Fruit fly (Drosophila melanogaster) whole organism, embryonic: ENCODE measurements around the gene CG10011.

Experiments used
- Awh ChIP-seq: fragments of 200-800 bp; sonication (Bioruptor generic); IDR thresholded peaks from 2 replicates; pipeline ENCODE4, ENCODE4 v1.3.6; 2022; ENCODE audit warnings: missing biosample characterization, missing genetic modification characterization
- CG10274 ChIP-seq: fragments of 200-800 bp; sonication (Bioruptor generic); optimal IDR thresholded peaks from 3 replicates; lab custom pipeline; 2017; ENCODE audit warnings: missing biosample characterization, mild to moderate bottlenecking, missing genetic modification characterization
- CG10654 ChIP-seq: fragments of 200-800 bp; sonication (Bioruptor generic); optimal IDR thresholded peaks from 2 replicates; lab custom pipeline; 2016; ENCODE audit warnings: missing biosample characterization, missing genetic modification characterization
- CG12236 ChIP-seq: fragments of 200-800 bp; sonication (Bioruptor generic); optimal IDR thresholded peaks from 2 replicates; lab custom pipeline; 2016; ENCODE audit warnings: missing biosample characterization, missing genetic modification characterization
- CG12744 ChIP-seq: fragments of 200-800 bp; sonication (Bioruptor generic); optimal IDR thresholded peaks from 2 replicates; lab custom pipeline; 2016; ENCODE audit warnings: missing biosample characterization, missing genetic modification characterization
- CG13424 ChIP-seq: fragments of 200-800 bp; sonication (Bioruptor generic); optimal IDR thresholded peaks from 2 replicates; lab custom pipeline; 2019; ENCODE audit warnings: missing biosample characterization, mild to moderate bottlenecking, missing genetic modification characterization, moderate library complexity
- CG13624 ChIP-seq: fragments of 200-800 bp; sonication (Bioruptor generic); optimal IDR thresholded peaks from 2 replicates; lab custom pipeline; 2016; ENCODE audit warnings: missing biosample characterization, missing genetic modification characterization
- CG14441 ChIP-seq: fragments of 200-800 bp; sonication (Bioruptor generic); IDR thresholded peaks from 2 replicates; pipeline ENCODE4 v1.3.6; 2022; ENCODE audit warnings: missing biosample characterization, missing genetic modification characterization
- CG17328 ChIP-seq: fragments of 200-800 bp; sonication (Bioruptor generic); IDR thresholded peaks from 2 replicates; pipeline ENCODE4 v1.3.6; 2022; ENCODE audit warnings: missing biosample characterization, missing genetic modification characterization
- CG17568 ChIP-seq: fragments of 200-800 bp; sonication (Bioruptor generic); optimal IDR thresholded peaks from 2 replicates; lab custom pipeline; 2018; ENCODE audit warnings: missing biosample characterization, mild to moderate bottlenecking, missing genetic modification characterization, moderate library complexity
- CG17802 ChIP-seq: fragments of 200-800 bp; sonication (Bioruptor generic); optimal IDR thresholded peaks from 2 replicates; lab custom pipeline; 2018; ENCODE audit warnings: missing biosample characterization, mild to moderate bottlenecking, missing genetic modification characterization, moderate library complexity
- CG1792 ChIP-seq: fragments of 200-800 bp; sonication (Bioruptor generic); optimal IDR thresholded peaks from 2 replicates; lab custom pipeline; 2016; ENCODE audit warnings: missing biosample characterization, missing genetic modification characterization
- CG18262 ChIP-seq: fragments of 200-800 bp; optimal IDR thresholded peaks from 3 replicates; lab custom pipeline; 2019; ENCODE audit warnings: missing biosample characterization, mild to moderate bottlenecking, missing genetic modification characterization, moderate library complexity
- CG1832 ChIP-seq: fragments of 200-800 bp; sonication (Bioruptor generic); optimal IDR thresholded peaks from 2 replicates; lab custom pipeline; 2017; ENCODE audit warnings: missing biosample characterization, mild to moderate bottlenecking, missing genetic modification characterization, inconsistent platforms
- CG33213 ChIP-seq: fragments of 200-800 bp; sonication (Bioruptor generic); optimal IDR thresholded peaks from 3 replicates; lab custom pipeline; 2016; ENCODE audit warnings: missing biosample characterization, missing genetic modification characterization
- CG4360 ChIP-seq: fragments of 200-800 bp; sonication (Bioruptor generic); IDR thresholded peaks from 2 replicates; pipeline ENCODE4 v1.3.6; 2022; ENCODE audit warnings: missing biosample characterization, missing genetic modification characterization
- CG5180 ChIP-seq: fragments of 200-800 bp; sonication (Bioruptor generic); optimal IDR thresholded peaks from 3 replicates; lab custom pipeline; 2017; ENCODE audit warnings: missing biosample characterization, missing genetic modification characterization, mild to moderate bottlenecking, moderate library complexity, missing genetic modification reagents
- CG7839 ChIP-seq: fragments of 200-800 bp; sonication (Bioruptor generic); optimal IDR thresholded peaks from 3 replicates; lab custom pipeline; 2018; ENCODE audit warnings: missing biosample characterization, mild to moderate bottlenecking, missing genetic modification characterization, moderate library complexity
- CG8089 ChIP-seq: fragments of 200-800 bp; sonication (Bioruptor generic); optimal IDR thresholded peaks from 3 replicates; lab custom pipeline; 2016; ENCODE audit warnings: missing biosample characterization, missing genetic modification characterization
- CG9609 ChIP-seq: fragments of 200-800 bp; sonication (Bioruptor generic); optimal IDR thresholded peaks from 3 replicates; lab custom pipeline; 2016; ENCODE audit warnings: missing biosample characterization, missing genetic modification characterization
- CrebB ChIP-seq: fragments of 200-800 bp; sonication (Bioruptor generic); optimal IDR thresholded peaks from 3 replicates; lab custom pipeline; 2018; ENCODE audit warnings: missing biosample characterization, mild to moderate bottlenecking, missing genetic modification characterization
- Dfd ChIP-seq, 2 experiments: fragments of >200 bp; optimal IDR thresholded peaks; 2 replicates each; lab custom pipeline; 2017; ENCODE audit warnings: missing biosample characterization in 2 of 2, missing genetic modification characterization in 2 of 2
- Fer2 ChIP-seq: fragments of 200-800 bp; sonication (Bioruptor generic); optimal IDR thresholded peaks from 2 replicates; lab custom pipeline; 2018; ENCODE audit warnings: missing biosample characterization, mild to moderate bottlenecking, missing genetic modification characterization, moderate library complexity
- HLHmδ ChIP-seq: fragments of 200-800 bp; sonication (Bioruptor generic); optimal IDR thresholded peaks from 2 replicates; lab custom pipeline; 2018; ENCODE audit warnings: missing biosample characterization, mild to moderate bottlenecking, missing genetic modification characterization, moderate library complexity
- Hsf ChIP-seq: fragments of 200-800 bp; sonication (Bioruptor generic); optimal IDR thresholded peaks from 3 replicates; lab custom pipeline; 2016; ENCODE audit warnings: missing biosample characterization, missing genetic modification characterization
- Meics ChIP-seq: fragments of 200-800 bp; sonication (Bioruptor generic); optimal IDR thresholded peaks from 2 replicates; lab custom pipeline; 2017; ENCODE audit warnings: missing biosample characterization, mild to moderate bottlenecking, missing genetic modification characterization
- Mrtf ChIP-seq: fragments of 200-800 bp; sonication (Bioruptor generic); IDR thresholded peaks from 3 replicates; pipeline ENCODE4 v1.3.6; 2022; ENCODE audit warnings: missing biosample characterization, missing genetic modification characterization
- Ptx1 ChIP-seq: fragments of 200-800 bp; sonication (Bioruptor generic); IDR thresholded peaks from 2 replicates; pipeline ENCODE4 v1.3.6; 2022; ENCODE audit warnings: missing biosample characterization, missing genetic modification characterization
- Scr ChIP-seq: fragments of 200-800 bp; sonication (Bioruptor generic); IDR thresholded peaks from 2 replicates; pipeline ENCODE4 v1.3.6; 2022; ENCODE audit warnings: missing biosample characterization, missing genetic modification characterization; ENCODE audit not compliant: partially characterized antibody
- Sox100B ChIP-seq: fragments of 200-800 bp; sonication (Bioruptor generic); optimal IDR thresholded peaks from 3 replicates; lab custom pipeline; 2018; ENCODE audit warnings: missing biosample characterization, mild to moderate bottlenecking, missing genetic modification characterization
- Ssrp ChIP-seq: fragments of 200-800 bp; sonication (Bioruptor generic); optimal IDR thresholded peaks from 2 replicates; lab custom pipeline; 2018; ENCODE audit warnings: missing biosample characterization, mild to moderate bottlenecking, missing genetic modification characterization, moderate library complexity
- btn ChIP-seq: fragments of 200-800 bp; sonication (Bioruptor generic); optimal IDR thresholded peaks from 2 replicates; lab custom pipeline; 2016; ENCODE audit warnings: missing biosample characterization, missing genetic modification characterization
- chif ChIP-seq, 2 experiments: fragments of 200-800 bp; sonication (Bioruptor generic); optimal IDR thresholded peaks; 3 replicates each; lab custom pipeline; 2016; ENCODE audit warnings: missing biosample characterization in 2 of 2, missing genetic modification characterization in 2 of 2
- chm ChIP-seq: fragments of 200-800 bp; sonication (Bioruptor generic); IDR thresholded peaks from 2 replicates; pipeline ENCODE4 v1.3.6; 2022; ENCODE audit warnings: missing biosample characterization, missing genetic modification characterization
- esg ChIP-seq: fragments of 200-800 bp; sonication (Bioruptor generic); conservative IDR thresholded peaks from 2 replicates; pipeline ENCODE4 v1.3.6; 2022; ENCODE audit warnings: missing biosample characterization, missing genetic modification characterization
- fd3F ChIP-seq: fragments of 200-800 bp; sonication (Bioruptor generic); optimal IDR thresholded peaks from 2 replicates; lab custom pipeline; 2018; ENCODE audit warnings: missing biosample characterization, mild to moderate bottlenecking, missing genetic modification characterization, moderate library complexity
- fd64A ChIP-seq: fragments of 200-800 bp; sonication (Bioruptor generic); optimal IDR thresholded peaks from 3 replicates; lab custom pipeline; 2018; ENCODE audit warnings: missing biosample characterization, mild to moderate bottlenecking, missing genetic modification characterization
- fd96Cb ChIP-seq: fragments of 200-800 bp; sonication (Bioruptor generic); optimal IDR thresholded peaks from 2 replicates; lab custom pipeline; 2018; ENCODE audit warnings: missing biosample characterization, mild to moderate bottlenecking, missing genetic modification characterization, moderate library complexity
- gfzf ChIP-seq: fragments of 200-800 bp; sonication (Bioruptor generic); optimal IDR thresholded peaks from 2 replicates; lab custom pipeline; 2016; ENCODE audit warnings: missing biosample characterization, mild to moderate bottlenecking, missing genetic modification characterization, moderate library complexity
- gt ChIP-seq: fragments of 200-800 bp; sonication (Bioruptor generic); IDR thresholded peaks from 2 replicates; pipeline ENCODE4 v1.3.6; 2022; ENCODE audit warnings: missing biosample characterization, missing genetic modification characterization
- ind ChIP-seq: fragments of 200-800 bp; sonication (Bioruptor generic); optimal IDR thresholded peaks from 3 replicates; lab custom pipeline; 2016; ENCODE audit warnings: missing biosample characterization, missing genetic modification characterization
- kah ChIP-seq: fragments of 200-800 bp; sonication (Bioruptor generic); optimal IDR thresholded peaks from 2 replicates; lab custom pipeline; 2018; ENCODE audit warnings: missing biosample characterization, mild to moderate bottlenecking, missing genetic modification characterization
- pum ChIP-seq: fragments of 200-800 bp; sonication (Bioruptor generic); optimal IDR thresholded peaks from 2 replicates; lab custom pipeline; 2016; ENCODE audit warnings: missing biosample characterization, missing genetic modification characterization
- ranshi ChIP-seq: fragments of 200-800 bp; sonication (Bioruptor generic); IDR thresholded peaks from 2 replicates; pipeline ENCODE4 v1.3.6; 2022; ENCODE audit warnings: missing biosample characterization, missing genetic modification characterization
- salm ChIP-seq: fragments of 200-800 bp; sonication (Bioruptor generic); optimal IDR thresholded peaks from 2 replicates; lab custom pipeline; 2018; ENCODE audit warnings: missing biosample characterization, mild to moderate bottlenecking, missing genetic modification characterization
- sima ChIP-seq: fragments of 200-800 bp; sonication (Bioruptor generic); optimal IDR thresholded peaks from 2 replicates; lab custom pipeline; 2016; ENCODE audit warnings: missing biosample characterization, missing genetic modification characterization
- sob ChIP-seq: fragments of 200-800 bp; sonication (Bioruptor generic); IDR thresholded peaks from 2 replicates; pipeline ENCODE4 v1.3.6; 2022; ENCODE audit warnings: missing biosample characterization, missing genetic modification characterization
- tgo ChIP-seq: fragments of 200-800 bp; sonication (Bioruptor generic); IDR thresholded peaks from 3 replicates; pipeline ENCODE4 v1.3.6; 2022; ENCODE audit warnings: missing biosample characterization, missing genetic modification characterization
- z ChIP-seq: fragments of 200-800 bp; sonication (Bioruptor generic); IDR thresholded peaks from 3 replicates; pipeline ENCODE4 v1.3.6; 2022; ENCODE audit warnings: missing biosample characterization, missing genetic modification characterization
- zfh1 ChIP-seq: fragments of 200-800 bp; sonication (Bioruptor generic); IDR thresholded peaks from 3 replicates; pipeline ENCODE4 v1.3.6; 2022; ENCODE audit warnings: missing biosample characterization, missing genetic modification characterization

The CG10011 gene

dm6 chr3R:28599238-28600127 is 35.4 kb downstream of the CG10011 start, which contains the start of the genes Noa36 and Hrb98DE (continued):
- TF ChIP-seq CG17568 (no peak), z (GFP tag; lab: Robert Waterston, UW) (no peak), esg (GFP tag; lab: Robert Waterston, UW) (peak; percentile 43), chif (GFP tag; optimal IDR thresholded peaks at IDR 0.05; lab: Kevin White, UChicago) (peak; percentile 20 to 57), Awh (GFP tag; lab: Robert Waterston, UW) (no peak), salm (tag; lab: Kevin White, UChicago) (no peak), CG12236 (GFP tag; lab: Kevin White, UChicago) (no peak), Meics (GFP tag; lab: Kevin White, UChicago) (peak; percentile 35), gt (GFP tag; lab: Robert Waterston, UW) (no peak), chm (GFP tag; lab: Robert Waterston, UW) (0 out of 2 replicates have a peak, but pooled peaks have one; percentile 45), CG14441 (GFP tag; lab: Robert Waterston, UW) (0 out of 2 replicates have a peak, but pooled peaks have one; percentile 47), Scr (GFP tag; lab: Robert Waterston, UW) (no peak), Hsf (GFP tag; lab: Kevin White, UChicago) (peak; percentile 59), CrebB (no peak), CG9609 (GFP tag; lab: Kevin White, UChicago) (peak; percentile 17), CG18262 (tag; lab: Kevin White, UChicago) (peak; percentile 16), CG5180 (no peak), fd64A (GFP tag; lab: Kevin White, UChicago) (no peak), Sox100B (GFP tag; lab: Kevin White, UChicago) (peak; percentile 40), CG13424 (tag; lab: Kevin White, UChicago) (peak; percentile 40), CG1832 (no peak), gfzf (peak; percentile 75), CG1792 (GFP tag; lab: Kevin White, UChicago) (peak; percentile 0), Dfd (GFP tag; optimal IDR thresholded peaks at IDR 0.05; lab: Kevin White, UChicago) (no peak), CG10654 (GFP tag; lab: Kevin White, UChicago) (peak; percentile 22), CG12744 (no peak), HLHmδ (GFP tag; lab: Kevin White, UChicago) (no peak), ind (GFP tag; lab: Kevin White, UChicago) (peak; percentile 62), Ptx1 (GFP tag; lab: Robert Waterston, UW) (peak; percentile 60), pum (GFP tag; lab: Kevin White, UChicago) (peak; percentile 42), fd3F (GFP tag; lab: Kevin White, UChicago) (peak; percentile 33), CG17802 (peak; percentile 63), kah (GFP tag; lab: Kevin White, UChicago) (no peak)

DNA sequence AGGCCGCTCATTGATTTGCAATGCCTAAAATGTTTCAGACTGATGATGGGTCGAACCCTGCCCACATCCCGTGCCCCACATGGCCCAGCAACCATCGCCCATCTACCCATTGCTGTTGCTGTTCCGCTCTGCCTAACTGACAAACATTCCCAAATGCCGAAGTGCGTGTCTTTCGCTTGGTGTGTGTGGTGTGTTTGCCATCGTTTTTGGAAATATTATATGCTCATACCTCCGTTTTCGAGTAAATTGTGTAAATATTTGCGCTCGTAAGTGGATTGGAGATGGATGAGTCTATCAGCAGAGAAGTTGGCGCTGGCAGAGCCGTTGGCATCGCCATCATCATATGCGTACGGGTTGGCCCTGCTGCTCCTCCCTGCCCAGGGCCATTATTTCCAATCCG is 37.4 kb downstream of the CG10011 start:
- 0 out of 2 replicates have a peak, but pooled peaks have one; percentile 15 for TF ChIP-seq CG4360
- no peak for TF ChIP-seq btn
- TF ChIP-seq CG10274 (GFP tag; lab: Kevin White, UChicago), result no peak
- no peak for TF ChIP-seq fd96Cb (tag; lab: Kevin White, UChicago)
- TF ChIP-seq ranshi (GFP tag; lab: Robert Waterston, UW), result no peak
- TF ChIP-seq Ssrp, result no peak
- TF ChIP-seq CG7839 (tag; lab: Kevin White, UChicago), result no peak
- TF ChIP-seq gfzf, result peak; percentile 8
- TF ChIP-seq CG13624, result no peak
- no peak for TF ChIP-seq tgo (GFP tag; lab: Robert Waterston, UW)
- TF ChIP-seq Mrtf (GFP tag; lab: Robert Waterston, UW), result no peak
- no peak for TF ChIP-seq sob (GFP tag; lab: Robert Waterston, UW)
- no peak for TF ChIP-seq CG33213
- TF ChIP-seq sima (GFP tag; lab: Kevin White, UChicago), result no peak
- no peak for TF ChIP-seq CG8089
- TF ChIP-seq Fer2 (tag; lab: Kevin White, UChicago), result no peak
- TF ChIP-seq CG17328, result 0 out of 2 replicates have a peak, but pooled peaks have one; percentile 4
- TF ChIP-seq zfh1 (GFP tag; lab: Robert Waterston, UW), result no peak
